Worm (Caenorhabditis elegans) whole organism, L4 larva: ENCODE measurements around the gene K06H6.1.
A peak's percentile ranks its signal among the peaks of the same experiment; 100 is the strongest.

Experiments
- D1046.2 ChIP-seq: fragments of 200-800 bp; sonication (Bioruptor generic); IDR thresholded peaks from 2 replicates; pipeline ENCODE4 v1.3.6; 2022; ENCODE audit warnings: missing genetic modification characterization, missing compliant biosample characterization
- F10B5.3 ChIP-seq: sonication (generic microtip); optimal IDR thresholded peaks from 2 replicates; lab custom pipeline; 2016; ENCODE audit warnings: mild to moderate bottlenecking, missing genetic modification characterization, missing compliant biosample characterization
- F44E2.7 ChIP-seq: fragments of 200-800 bp; sonication (Bioruptor generic); IDR thresholded peaks from 2 replicates; pipeline ENCODE4 v2.1.2; 2022; ENCODE audit warnings: missing genetic modification characterization, missing compliant biosample characterization
- R02D3.7 ChIP-seq: fragments of 150-350 bp; sonication (generic microtip); optimal IDR thresholded peaks from 3 replicates; lab custom pipeline; 2014; ENCODE audit warnings: missing biosample characterization, missing genetic modification characterization
- T26A8.4 ChIP-seq: fragments of 200-800 bp; sonication (Bioruptor generic); IDR thresholded peaks from 2 replicates; pipeline ENCODE4 v1.3.6; 2022; ENCODE audit warnings: missing genetic modification characterization, missing compliant biosample characterization
- Y48G9A.11 ChIP-seq: fragments of 200-800 bp; sonication (Bioruptor generic); IDR thresholded peaks from 2 replicates; pipeline ENCODE4 v1.3.6; 2022; ENCODE audit warnings: missing genetic modification reagents, missing genetic modification characterization, missing compliant biosample characterization
- Y5F2A.4 ChIP-seq: fragments of 200-800 bp; sonication (Bioruptor generic); optimal IDR thresholded peaks from 2 replicates; lab custom pipeline; 2018; ENCODE audit warnings: mild to moderate bottlenecking, missing genetic modification characterization, missing compliant biosample characterization
- ZK337.2 ChIP-seq: fragments of 200-800 bp; sonication (Bioruptor generic); IDR thresholded peaks from 2 replicates; pipeline ENCODE4 v1.3.6; 2022; ENCODE audit warnings: missing genetic modification reagents, missing genetic modification characterization, missing compliant biosample characterization
- ZK546.5 ChIP-seq, 2 experiments: sonication (generic microtip); optimal IDR thresholded peaks; 2 replicates each; lab custom pipeline; 2017; ENCODE audit warnings: missing biosample characterization in 2 of 2, missing genetic modification characterization in 2 of 2
- aha-1 ChIP-seq: fragments of 150-350 bp; peaks from one replicate; lab custom pipeline; 2014; ENCODE audit warnings: missing biosample characterization, missing genetic modification characterization
- ceh-20 ChIP-seq: fragments of 200-800 bp; sonication (Bioruptor generic); IDR thresholded peaks from 2 replicates; pipeline ENCODE4 v1.3.6; 2022; ENCODE audit warnings: missing genetic modification reagents, missing genetic modification characterization, missing compliant biosample characterization
- ceh-32 ChIP-seq: sonication (generic microtip); optimal IDR thresholded peaks from 2 replicates; lab custom pipeline; 2016; ENCODE audit warnings: mild to moderate bottlenecking, missing genetic modification characterization, missing compliant biosample characterization; ENCODE audit not compliant: poor library complexity
- ceh-44 ChIP-seq: fragments of 200-800 bp; sonication (Bioruptor generic); IDR thresholded peaks from 2 replicates; pipeline ENCODE4 v1.3.6; 2022; ENCODE audit warnings: missing genetic modification reagents, missing genetic modification characterization, missing compliant biosample characterization
- ces-1 ChIP-seq: fragments of 150-350 bp; sonication (generic microtip); optimal IDR thresholded peaks from 4 replicates; lab custom pipeline; 2014; ENCODE audit warnings: missing biosample characterization, missing genetic modification reagents, missing genetic modification characterization
- cey-2 ChIP-seq: sonication (generic microtip); optimal IDR thresholded peaks from 3 replicates; lab custom pipeline; 2017; ENCODE audit warnings: missing genetic modification characterization, mild to moderate bottlenecking, missing compliant biosample characterization, antibody characterized with exemption, borderline replicate concordance; ENCODE audit not compliant: insufficient read depth
- daf-16 ChIP-seq, 3 experiments: sonication (generic microtip); optimal IDR thresholded peaks; 2 replicates each; lab custom pipeline; 2016 to 2017; ENCODE audit warnings: missing genetic modification characterization in 3 of 3, missing genetic modification reagents in 3 of 3, mild to moderate bottlenecking in 2 of 3, missing compliant biosample characterization in 2 of 3, missing biosample characterization in 1 of 3, moderate library complexity in 1 of 3
- egl-27 ChIP-seq: sonication (generic microtip); optimal IDR thresholded peaks from 3 replicates; lab custom pipeline; 2017; ENCODE audit warnings: missing biosample characterization, missing genetic modification reagents, missing genetic modification characterization
- lim-7 ChIP-seq: fragments of 200-800 bp; sonication (Bioruptor generic); IDR thresholded peaks from 2 replicates; pipeline ENCODE4 v1.3.6; 2022; ENCODE audit warnings: missing genetic modification characterization, missing compliant biosample characterization
- lin-29 ChIP-seq: fragments of 200-800 bp; sonication (Bioruptor generic); IDR thresholded peaks from 2 replicates; pipeline ENCODE4 v1.3.6; 2022; ENCODE audit warnings: missing genetic modification reagents, missing genetic modification characterization, missing compliant biosample characterization
- madf-5 ChIP-seq, 2 experiments: fragments of 200-800 bp; sonication (Bioruptor generic); IDR thresholded peaks; 2 replicates each; pipeline ENCODE4 v1.3.6; 2022; ENCODE audit warnings: missing compliant biosample characterization in 2 of 2, missing genetic modification characterization in 2 of 2
- madf-9 ChIP-seq: fragments of 200-800 bp; sonication (Bioruptor generic); conservative IDR thresholded peaks from 2 replicates; pipeline ENCODE4 v1.3.6; 2022; ENCODE audit warnings: missing genetic modification reagents, missing genetic modification characterization, missing compliant biosample characterization
- mdl-1 ChIP-seq, 2 experiments: fragments of 150-350 bp in 1 of 2; sonication (generic microtip) in 1 of 2; optimal IDR thresholded peaks; 2 replicates each; lab custom pipeline; 2014 to 2017; ENCODE audit warnings: missing biosample characterization in 2 of 2, missing genetic modification characterization in 2 of 2
- mdt-29 ChIP-seq: fragments of 200-800 bp; sonication (Bioruptor generic); IDR thresholded peaks from 2 replicates; pipeline ENCODE4 v1.3.6; 2022; ENCODE audit warnings: missing genetic modification reagents, missing genetic modification characterization, missing compliant biosample characterization
- nhr-102 ChIP-seq: sonication (generic microtip); optimal IDR thresholded peaks from 2 replicates; lab custom pipeline; 2016; ENCODE audit warnings: mild to moderate bottlenecking, missing genetic modification characterization, moderate library complexity, missing compliant biosample characterization
- nhr-42 ChIP-seq: fragments of 200-800 bp; sonication (Bioruptor generic); IDR thresholded peaks from 2 replicates; pipeline ENCODE4 v1.3.6; 2022; ENCODE audit warnings: missing genetic modification characterization, missing compliant biosample characterization
- nhr-48 ChIP-seq: sonication (generic microtip); optimal IDR thresholded peaks from 2 replicates; lab custom pipeline; 2016; ENCODE audit warnings: mild to moderate bottlenecking, missing genetic modification characterization, missing compliant biosample characterization
- pha-4 ChIP-seq, 2 experiments: fragments of 150-350 bp in 1 of 2; fragments of 200-800 bp in 1 of 2; sonication (Bioruptor generic) in 1 of 2; IDR thresholded peaks in 1 of 2; optimal IDR thresholded peaks in 1 of 2; 2 replicates each; pipeline versions ENCODE4 v1.3.6 to Lab custom; 2014 to 2022; ENCODE audit warnings: missing genetic modification characterization in 2 of 2, missing genetic modification reagents in 2 of 2, missing biosample characterization in 1 of 2, missing compliant biosample characterization in 1 of 2
- php-3 ChIP-seq: fragments of 200-800 bp; sonication (Bioruptor generic); IDR thresholded peaks from 2 replicates; pipeline ENCODE4 v1.3.6; 2022; ENCODE audit warnings: missing genetic modification reagents, missing genetic modification characterization, missing compliant biosample characterization
- pqm-1 ChIP-seq: sonication (generic microtip); optimal IDR thresholded peaks from 2 replicates; lab custom pipeline; 2017; ENCODE audit warnings: missing biosample characterization, missing genetic modification characterization
- rbr-2 ChIP-seq: sonication (generic microtip); optimal IDR thresholded peaks from 2 replicates; lab custom pipeline; 2016; ENCODE audit warnings: missing genotype, missing genetic modification characterization, missing compliant biosample characterization
- saeg-2 ChIP-seq: fragments of 200-800 bp; sonication (Bioruptor generic); IDR thresholded peaks from 2 replicates; pipeline ENCODE4 v1.3.6; 2022; ENCODE audit warnings: missing genetic modification reagents, missing genetic modification characterization, missing compliant biosample characterization
- sdz-12 ChIP-seq: fragments of 200-800 bp; sonication (Bioruptor generic); optimal IDR thresholded peaks from 2 replicates; lab custom pipeline; 2018; ENCODE audit warnings: mild to moderate bottlenecking, missing genetic modification characterization, missing compliant biosample characterization
- snpc-4 ChIP-seq: fragments of 150-350 bp; optimal IDR thresholded peaks from 2 replicates; lab custom pipeline; 2014; ENCODE audit warnings: missing biosample characterization, missing genetic modification characterization
- tag-97 ChIP-seq: fragments of 200-800 bp; sonication (Bioruptor generic); IDR thresholded peaks from 2 replicates; pipeline ENCODE4 v1.3.6; 2022; ENCODE audit warnings: missing genetic modification characterization, missing compliant biosample characterization
- zip-2 ChIP-seq: fragments of 150-350 bp; optimal IDR thresholded peaks from 2 replicates; lab custom pipeline; 2014; ENCODE audit warnings: missing biosample characterization, missing genetic modification characterization
- ztf-11 ChIP-seq: fragments of 150-350 bp; optimal IDR thresholded peaks from 2 replicates; lab custom pipeline; 2014; ENCODE audit warnings: missing biosample characterization, missing genetic modification characterization
- ztf-7 ChIP-seq: fragments of 150-350 bp; optimal IDR thresholded peaks from 2 replicates; lab custom pipeline; 2014; ENCODE audit warnings: missing biosample characterization, missing genetic modification characterization

Gene K06H6.1

DNA sequence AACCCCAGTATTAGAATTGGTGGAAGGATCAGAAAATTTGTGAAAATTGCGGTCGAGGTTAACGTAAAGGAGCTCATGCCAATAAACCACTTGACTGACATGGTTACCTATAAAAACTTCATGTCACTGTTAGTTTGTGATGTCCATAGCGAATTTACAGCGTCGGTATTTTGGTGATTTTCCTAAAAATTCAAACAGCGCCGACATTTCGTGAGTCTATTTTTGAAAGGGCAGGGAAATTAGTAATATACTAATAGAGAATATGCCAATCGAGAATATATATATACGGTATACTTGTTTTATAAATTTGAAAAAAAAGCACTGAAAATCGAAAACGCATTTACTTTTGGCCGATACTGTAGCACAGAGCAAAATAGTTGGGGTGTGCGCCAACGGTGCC is 31.9 kb upstream of the K06H6.1 start, which contains the start of gene srx-8:
Gene srx-8, minus strand, starts transcription at position 101 of the 400 bp plus-strand sequence.
- TF ChIP-seq Y5F2A.4 (GFP tag; lab: Kevin White, UChicago) (no peak), zip-2 (no peak), madf-9 (GFP tag; lab: Robert Waterston, UW) (no peak), ztf-7 (tag; lab: Kevin White, UChicago) (no peak), rbr-2 (tag; lab: Kevin White, UChicago) (no peak), saeg-2 (GFP tag; lab: Robert Waterston, UW) (no peak), snpc-4 (tag; lab: Kevin White, UChicago) (no peak), nhr-42 (GFP tag; lab: Robert Waterston, UW) (no peak), Y48G9A.11 (GFP tag; lab: Robert Waterston, UW) (no peak), T26A8.4 (GFP tag; lab: Robert Waterston, UW) (no peak), php-3 (GFP tag; lab: Robert Waterston, UW) (no peak), ceh-32 (tag; lab: Kevin White, UChicago) (no peak)

DNA sequence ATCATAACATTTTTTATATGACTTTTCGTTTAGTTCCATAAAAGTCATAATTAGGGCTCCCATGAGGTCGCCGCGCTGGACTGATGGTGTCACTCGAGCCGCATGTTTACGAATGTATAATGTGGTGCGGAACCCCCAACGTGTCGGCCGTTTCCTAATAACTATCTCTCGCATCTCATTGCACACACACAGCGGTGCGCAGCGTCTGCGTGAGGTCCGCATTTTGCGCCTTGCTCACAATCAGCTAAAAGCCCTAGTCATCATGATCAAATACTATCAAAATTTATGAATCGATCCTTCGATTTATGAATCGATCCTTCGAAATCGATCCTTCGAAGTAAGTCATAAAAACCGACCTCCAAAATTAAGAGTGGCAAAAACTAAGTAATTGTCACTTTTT is 28.0 kb upstream of the K06H6.1 start, which contains the start of gene srx-7:
Gene srx-7, plus strand, starts transcription at position 256 of the 400 bp plus-strand sequence.
- TF ChIP-seq ceh-44 (GFP tag; lab: Robert Waterston, UW) (peak; percentile 86), pha-4 (GFP tag; IDR thresholded peaks at IDR 0.05; lab: Robert Waterston, UW) (no peak), pha-4 (tag; optimal IDR thresholded peaks at IDR 0.05; lab: Kevin White, UChicago) (no peak)

DNA sequence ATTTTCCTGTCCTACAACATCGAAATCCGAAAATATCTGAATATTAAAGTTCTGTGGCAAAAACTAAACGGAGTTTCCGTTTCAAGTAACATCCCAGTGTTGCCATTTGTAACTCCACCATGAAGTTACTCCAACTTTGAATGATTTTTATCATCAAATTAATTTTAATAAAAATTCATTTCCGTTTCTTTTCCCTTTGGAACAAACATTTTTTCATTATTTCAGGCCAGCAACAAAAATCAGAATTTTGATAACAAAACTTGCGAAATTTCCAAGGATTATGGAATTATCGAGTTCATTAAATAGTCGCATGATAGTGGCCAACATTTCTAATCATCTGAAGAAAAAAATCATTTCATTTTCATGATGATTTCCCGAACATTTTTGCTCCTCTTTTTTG is 25.1 kb upstream of the K06H6.1 start, which contains the start of gene C14C6.2:
Gene C14C6.2, plus strand, starts transcription at position 301 of the 400 bp plus-strand sequence.
- TF ChIP-seq pqm-1 (tag; lab: Kevin White, UChicago) (no peak), nhr-48 (tag; lab: Kevin White, UChicago) (no peak), F44E2.7 (GFP tag; lab: Robert Waterston, UW) (no peak), F10B5.3 (tag; lab: Kevin White, UChicago) (no peak), madf-5 (GFP tag; IDR thresholded peaks at IDR 0.05; lab: Robert Waterston, UW) (no peak), lin-29 (no peak), mdl-1 (tag; optimal IDR thresholded peaks at IDR 0.05; lab: Kevin White, UChicago) (no peak), nhr-102 (tag; lab: Kevin White, UChicago) (no peak), cey-2 (tag; lab: Kevin White, UChicago) (no peak), daf-16 (GFP tag; optimal IDR thresholded peaks at IDR 0.05; lab: Kevin White, UChicago) (no peak), daf-16 (tag; optimal IDR thresholded peaks at IDR 0.05; lab: Kevin White, UChicago) (no peak), ZK546.5 (tag; optimal IDR thresholded peaks at IDR 0.05; lab: Kevin White, UChicago) (no peak), sdz-12 (no peak), D1046.2 (GFP tag; lab: Robert Waterston, UW) (no peak), ztf-11 (tag; lab: Kevin White, UChicago) (no peak)

DNA sequence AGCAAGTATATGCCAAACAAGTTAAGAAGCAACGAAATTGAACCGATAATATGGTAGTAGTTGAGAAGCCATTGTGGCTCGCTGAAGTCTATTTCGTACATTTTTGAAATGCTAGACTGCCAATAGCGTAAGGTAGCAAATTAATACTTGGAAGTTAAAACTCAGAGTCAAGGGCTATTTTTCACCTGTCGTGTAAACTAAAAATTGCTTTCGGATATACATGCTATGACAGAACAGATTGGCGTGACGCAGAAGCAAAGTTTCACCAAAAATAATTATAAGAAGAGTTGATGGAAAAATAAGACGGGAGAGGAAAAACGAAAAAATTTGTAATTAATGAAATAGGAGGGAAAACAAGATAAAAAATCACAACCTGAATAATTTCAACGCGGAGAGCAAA is 21.9 kb upstream of the K06H6.1 start, which contains the start of gene sri-73:
Gene sri-73, minus strand, starts transcription at position 101 of the 400 bp plus-strand sequence.
- TF ChIP-seq Y48G9A.11 (GFP tag; lab: Robert Waterston, UW) (no peak), ZK546.5 (tag; optimal IDR thresholded peaks at IDR 0.05; lab: Kevin White, UChicago) (no peak), tag-97 (GFP tag; lab: Robert Waterston, UW) (no peak), R02D3.7 (tag; lab: Kevin White, UChicago) (no peak), nhr-48 (tag; lab: Kevin White, UChicago) (no peak), egl-27 (tag; lab: Kevin White, UChicago) (no peak), ceh-20 (GFP tag; lab: Robert Waterston, UW) (no peak), aha-1 (tag; lab: Kevin White, UChicago) (no peak), ceh-44 (GFP tag; lab: Robert Waterston, UW) (no peak), lim-7 (no peak), mdt-29 (GFP tag; lab: Robert Waterston, UW) (no peak), ces-1 (GFP tag; lab: Kevin White, UChicago) (no peak), ZK337.2 (GFP tag; lab: Robert Waterston, UW) (no peak), ztf-11 (tag; lab: Kevin White, UChicago) (no peak)
